Fruit fly (Drosophila melanogaster) whole organism, prepupa: ENCODE measurements around the gene Ir64a.

Experiments
- Blimp-1 ChIP-seq: fragments of 200-800 bp; sonication (Bioruptor generic); optimal IDR thresholded peaks from 3 replicates; lab custom pipeline; 2017; ENCODE audit warnings: missing biosample characterization, missing genetic modification characterization, mild to moderate bottlenecking, moderate library complexity, missing genetic modification reagents
- CG10631 ChIP-seq: fragments of 200-800 bp; sonication (Bioruptor generic); optimal IDR thresholded peaks from 2 replicates; lab custom pipeline; 2016; ENCODE audit warnings: missing biosample characterization, missing genetic modification characterization
- CG11294 ChIP-seq: fragments of 200-800 bp; sonication (Bioruptor generic); IDR thresholded peaks from 2 replicates; pipeline ENCODE4 v1.3.6; 2022; ENCODE audit warnings: missing biosample characterization, missing genetic modification characterization
- CG1621 ChIP-seq: fragments of 200-800 bp; sonication (Bioruptor generic); optimal IDR thresholded peaks from 3 replicates; lab custom pipeline; 2018; ENCODE audit warnings: missing biosample characterization, mild to moderate bottlenecking, missing genetic modification characterization
- CG16779 ChIP-seq: fragments of 200-800 bp; sonication (Bioruptor generic); optimal IDR thresholded peaks from 3 replicates; lab custom pipeline; 2017; ENCODE audit warnings: missing biosample characterization, mild to moderate bottlenecking, missing genetic modification characterization
- CG32006 ChIP-seq: fragments of 200-800 bp; sonication (Bioruptor generic); optimal IDR thresholded peaks from 3 replicates; lab custom pipeline; 2017; ENCODE audit warnings: missing biosample characterization, mild to moderate bottlenecking, missing genetic modification characterization
- CG34406 ChIP-seq: fragments of 200-800 bp; sonication (Bioruptor generic); optimal IDR thresholded peaks from 3 replicates; lab custom pipeline; 2016; ENCODE audit warnings: missing biosample characterization, missing genetic modification characterization
- CG6276 ChIP-seq: fragments of 200-800 bp; sonication (Bioruptor generic); optimal IDR thresholded peaks from 2 replicates; lab custom pipeline; 2017; ENCODE audit warnings: missing biosample characterization, mild to moderate bottlenecking, missing genetic modification characterization
- CG6792 ChIP-seq: fragments of 200-800 bp; sonication (Bioruptor generic); optimal IDR thresholded peaks from 3 replicates; lab custom pipeline; 2016; ENCODE audit warnings: missing biosample characterization, missing genetic modification characterization
- CG7368 ChIP-seq: fragments of 200-800 bp; sonication (Bioruptor generic); optimal IDR thresholded peaks from 3 replicates; lab custom pipeline; 2016; ENCODE audit warnings: missing biosample characterization, missing genetic modification characterization
- CG8319 ChIP-seq: fragments of 200-800 bp; sonication (Bioruptor generic); optimal IDR thresholded peaks from 3 replicates; lab custom pipeline; 2016; ENCODE audit warnings: missing biosample characterization, missing genetic modification characterization
- CG9139 ChIP-seq: fragments of 200-800 bp; sonication (Bioruptor generic); optimal IDR thresholded peaks from 3 replicates; lab custom pipeline; 2017; ENCODE audit warnings: missing biosample characterization, mild to moderate bottlenecking, missing genetic modification characterization
- Eip78C ChIP-seq: fragments of 200-800 bp; sonication (Bioruptor generic); peaks from one replicate; lab custom pipeline; 2016; ENCODE audit warnings: missing biosample characterization, missing genetic modification characterization
- Eip93F ChIP-seq: fragments of 200-800 bp; sonication (Bioruptor generic); optimal IDR thresholded peaks from 2 replicates; lab custom pipeline; 2016; ENCODE audit warnings: missing biosample characterization, mild to moderate bottlenecking, missing genetic modification characterization
- Ets21C ChIP-seq: fragments of 200-800 bp; sonication (Bioruptor generic); optimal IDR thresholded peaks from 3 replicates; lab custom pipeline; 2016; ENCODE audit warnings: missing biosample characterization, missing genetic modification characterization
- Gug ChIP-seq: fragments of 200-800 bp; sonication (Bioruptor generic); IDR thresholded peaks from 2 replicates; pipeline ENCODE4 v1.3.6; 2022; ENCODE audit warnings: missing biosample characterization, missing genetic modification characterization
- Lpt ChIP-seq: fragments of 200-800 bp; sonication (Bioruptor generic); optimal IDR thresholded peaks from 3 replicates; lab custom pipeline; 2016; ENCODE audit warnings: missing biosample characterization, missing genetic modification characterization
- OdsH ChIP-seq: fragments of 200-800 bp; sonication (Bioruptor generic); optimal IDR thresholded peaks from 3 replicates; lab custom pipeline; 2016; ENCODE audit warnings: missing biosample characterization, missing genetic modification characterization
- Sox102F ChIP-seq: fragments of 200-800 bp; sonication (Bioruptor generic); optimal IDR thresholded peaks from 2 replicates; lab custom pipeline; 2016; ENCODE audit warnings: missing biosample characterization, mild to moderate bottlenecking, missing genetic modification characterization
- Sox14 ChIP-seq: fragments of 200-800 bp; sonication (Bioruptor generic); optimal IDR thresholded peaks from 3 replicates; lab custom pipeline; 2016; ENCODE audit warnings: missing biosample characterization, missing genetic modification characterization
- achi ChIP-seq: fragments of 200-800 bp; sonication (Bioruptor generic); optimal IDR thresholded peaks from 3 replicates; lab custom pipeline; 2016; ENCODE audit warnings: missing biosample characterization, missing genetic modification characterization
- acj6 ChIP-seq: fragments of 200-800 bp; sonication (Bioruptor generic); optimal IDR thresholded peaks from 3 replicates; lab custom pipeline; 2016; ENCODE audit warnings: missing biosample characterization, missing genetic modification characterization
- dac ChIP-seq: fragments of 200-800 bp; sonication (Bioruptor generic); optimal IDR thresholded peaks from 2 replicates; lab custom pipeline; 2017; ENCODE audit warnings: missing biosample characterization, mild to moderate bottlenecking, missing genetic modification characterization
- dsx ChIP-seq: fragments of 200-800 bp; optimal IDR thresholded peaks from 3 replicates; lab custom pipeline; 2019; ENCODE audit warnings: missing biosample characterization, mild to moderate bottlenecking, missing genetic modification characterization, moderate library complexity; ENCODE audit not compliant: poor library complexity, severe bottlenecking
- eg ChIP-seq: fragments of 200-800 bp; sonication (Bioruptor generic); IDR thresholded peaks from 3 replicates; pipeline ENCODE4 v1.3.6; 2022; ENCODE audit warnings: missing biosample characterization, missing genetic modification characterization
- esn ChIP-seq: fragments of 200-800 bp; sonication (Bioruptor generic); optimal IDR thresholded peaks from 2 replicates; lab custom pipeline; 2016; ENCODE audit warnings: missing biosample characterization, mild to moderate bottlenecking, missing genetic modification characterization, moderate library complexity
- fd59A ChIP-seq: fragments of 200-800 bp; sonication (Bioruptor generic); optimal IDR thresholded peaks from 2 replicates; lab custom pipeline; 2017; ENCODE audit warnings: missing biosample characterization, mild to moderate bottlenecking, missing genetic modification characterization, missing genetic modification reagents
- fkh ChIP-seq: fragments of 200-800 bp; sonication (Bioruptor generic); optimal IDR thresholded peaks from 3 replicates; lab custom pipeline; 2017; ENCODE audit warnings: missing biosample characterization, mild to moderate bottlenecking, missing genetic modification characterization, moderate library complexity
- pdm3 ChIP-seq: fragments of 200-800 bp; sonication (Bioruptor generic); optimal IDR thresholded peaks from 3 replicates; lab custom pipeline; 2016; ENCODE audit warnings: missing biosample characterization, missing genetic modification characterization
- spab ChIP-seq: fragments of 200-800 bp; sonication (Bioruptor generic); optimal IDR thresholded peaks from 2 replicates; lab custom pipeline; 2017; ENCODE audit warnings: missing biosample characterization, mild to moderate bottlenecking, missing genetic modification characterization, missing genetic modification reagents
- ss ChIP-seq, 2 experiments: fragments of 200-800 bp; sonication (Bioruptor generic); optimal IDR thresholded peaks; 2 replicates in 1 of 2; 3 replicates in 1 of 2; lab custom pipeline; 2017 to 2018; ENCODE audit warnings: mild to moderate bottlenecking in 2 of 2, missing biosample characterization in 2 of 2, missing genetic modification characterization in 2 of 2, moderate library complexity in 1 of 2
- svp ChIP-seq: fragments of 200-800 bp; sonication (Bioruptor generic); peaks from one replicate; lab custom pipeline; 2016; ENCODE audit warnings: missing biosample characterization, missing genetic modification characterization
- topi ChIP-seq: fragments of 200-800 bp; sonication (Bioruptor generic); optimal IDR thresholded peaks from 3 replicates; lab custom pipeline; 2016; ENCODE audit warnings: missing biosample characterization, missing genetic modification characterization

Ir64a gene

DNA sequence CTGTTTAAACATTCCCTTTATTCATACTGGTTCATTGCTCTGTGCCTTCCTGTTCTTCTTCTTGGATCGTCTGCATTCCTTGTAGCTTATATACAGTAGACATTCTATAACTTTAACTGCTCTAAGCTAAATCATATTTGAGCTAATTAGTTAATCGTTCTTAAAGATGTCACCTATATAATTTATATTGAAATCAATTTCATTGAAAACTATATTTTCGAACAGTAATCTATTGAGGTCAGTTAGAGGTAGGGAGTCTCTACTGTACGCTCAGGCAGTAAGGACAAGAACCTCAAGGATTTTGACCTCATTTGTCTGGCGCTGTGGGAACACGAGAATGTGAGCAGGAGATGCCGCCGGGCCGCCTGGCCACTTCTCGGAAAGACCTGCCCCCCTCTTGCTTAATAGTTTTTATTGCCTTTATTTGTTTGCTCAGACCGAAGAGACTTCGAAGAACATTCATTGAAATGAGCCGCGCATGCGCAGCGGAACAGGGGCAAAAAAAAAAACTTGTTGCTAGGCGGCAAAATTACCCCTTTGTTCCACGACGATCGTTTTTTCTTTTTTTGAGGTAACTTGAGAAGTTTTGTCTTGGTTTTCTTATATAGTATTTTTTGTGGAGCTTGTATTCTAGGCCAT lies 29.8 kb downstream of the Ir64a start (continued):
- TF ChIP-seq Eip93F: no peak
- TF ChIP-seq CG32006: peak; percentile 25
- peak; percentile 61 for TF ChIP-seq CG34406 (GFP tag; lab: Kevin White, UChicago)
- TF ChIP-seq CG10631 (GFP tag; lab: Kevin White, UChicago): peak; percentile 86
- TF ChIP-seq Blimp-1 (GFP tag; lab: Kevin White, UChicago): no peak
- TF ChIP-seq eg: no peak
- peak; percentile 62 for TF ChIP-seq topi (GFP tag; lab: Kevin White, UChicago)
- peak; percentile 70 for TF ChIP-seq CG9139 (GFP tag; lab: Kevin White, UChicago)
- peak; percentile 78 for TF ChIP-seq OdsH
- TF ChIP-seq, all 60 proteins: peak for 48

DNA sequence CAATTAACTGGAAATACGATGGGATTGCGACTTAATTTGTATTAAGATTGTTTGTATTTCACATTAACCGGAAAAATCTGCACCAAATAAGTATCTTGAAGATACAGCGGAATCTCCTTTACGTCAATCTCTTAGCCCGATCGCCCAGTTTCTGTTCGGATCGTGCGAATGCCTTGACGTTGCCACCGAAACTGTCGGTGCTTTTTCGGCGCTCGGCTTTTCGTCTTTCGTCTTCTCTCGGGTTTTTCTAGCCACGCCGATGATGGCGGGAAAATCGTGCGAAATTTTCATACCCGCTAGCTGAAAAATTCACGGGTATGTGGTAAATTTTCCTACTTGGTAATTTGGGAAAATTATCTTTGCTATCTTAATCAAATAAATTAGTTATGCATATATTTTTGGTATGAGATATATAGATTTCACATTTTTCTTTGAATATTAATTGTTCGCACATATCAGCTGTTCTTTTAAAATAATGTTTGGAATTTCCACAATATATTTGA lies 31.2 kb downstream of the Ir64a start:
- TF ChIP-seq Sox102F (no peak), Eip78C (GFP tag; lab: Kevin White, UChicago) (peak; percentile 53), Gug (GFP tag; lab: Robert Waterston, UW) (no peak)

DNA sequence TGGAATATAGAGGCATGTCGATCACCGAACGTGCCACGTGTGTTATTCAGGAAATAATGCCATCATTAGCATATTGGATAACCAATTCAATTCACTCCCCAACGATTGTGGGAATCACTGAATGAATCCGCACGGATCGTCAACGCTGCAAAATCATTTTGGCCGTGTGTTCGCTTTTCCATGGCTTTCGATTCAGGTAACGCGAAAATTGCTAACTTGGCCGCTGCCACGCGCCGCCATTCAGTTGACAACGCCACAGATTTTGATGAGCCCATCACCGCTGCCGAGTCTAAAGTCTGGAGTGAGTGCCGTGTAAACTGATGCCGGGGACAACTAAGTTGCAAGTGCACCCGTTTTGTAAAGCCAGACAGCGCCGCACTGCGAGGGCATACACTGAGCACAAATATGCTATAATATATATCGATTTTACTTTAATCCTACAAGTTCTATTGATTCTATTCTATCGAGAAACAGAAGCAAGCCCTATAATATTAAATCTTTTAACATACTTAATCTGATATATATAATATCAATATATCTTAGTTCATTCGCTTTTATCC lies 32.8 kb downstream of the Ir64a start:
- TF ChIP-seq pdm3 (GFP tag; lab: Kevin White, UChicago): no peak
- TF ChIP-seq achi (GFP tag; lab: Kevin White, UChicago): peak; percentile 26
- no peak for TF ChIP-seq spab
- peak; percentile 39 for TF ChIP-seq CG10631 (GFP tag; lab: Kevin White, UChicago)
- TF ChIP-seq dsx: peak; percentile 80
- TF ChIP-seq svp (GFP tag; lab: Kevin White, UChicago): peak; percentile 36
- no peak for TF ChIP-seq topi (GFP tag; lab: Kevin White, UChicago)
- no peak for TF ChIP-seq CG11294 (GFP tag; lab: Robert Waterston, UW)
- peak; percentile 21 for TF ChIP-seq fd59A
- TF ChIP-seq Sox14 (GFP tag; lab: Kevin White, UChicago): no peak
- TF ChIP-seq OdsH: peak; percentile 9
- no peak for TF ChIP-seq Sox102F
- TF ChIP-seq CG6792 (GFP tag; lab: Kevin White, UChicago): no peak
- TF ChIP-seq CG7368: no peak
- peak; percentile 77 for TF ChIP-seq Eip78C (GFP tag; lab: Kevin White, UChicago)
- no peak for TF ChIP-seq CG6276
- peak; percentile 2 for TF ChIP-seq acj6
- TF ChIP-seq CG16779 (tag; lab: Kevin White, UChicago): no peak
- no peak for TF ChIP-seq Gug (GFP tag; lab: Robert Waterston, UW)
- TF ChIP-seq Ets21C (GFP tag; lab: Kevin White, UChicago): no peak
- no peak for TF ChIP-seq esn (GFP tag; lab: Kevin White, UChicago)
- TF ChIP-seq ss (GFP tag; optimal IDR thresholded peaks at IDR 0.05; lab: Kevin White, UChicago): no peak
- no peak for TF ChIP-seq CG8319 (GFP tag; lab: Kevin White, UChicago)
- no peak for TF ChIP-seq CG1621 (tag; lab: Kevin White, UChicago)
- peak; percentile 1 for TF ChIP-seq Lpt
- no peak for TF ChIP-seq dac (GFP tag; lab: Kevin White, UChicago)

DNA sequence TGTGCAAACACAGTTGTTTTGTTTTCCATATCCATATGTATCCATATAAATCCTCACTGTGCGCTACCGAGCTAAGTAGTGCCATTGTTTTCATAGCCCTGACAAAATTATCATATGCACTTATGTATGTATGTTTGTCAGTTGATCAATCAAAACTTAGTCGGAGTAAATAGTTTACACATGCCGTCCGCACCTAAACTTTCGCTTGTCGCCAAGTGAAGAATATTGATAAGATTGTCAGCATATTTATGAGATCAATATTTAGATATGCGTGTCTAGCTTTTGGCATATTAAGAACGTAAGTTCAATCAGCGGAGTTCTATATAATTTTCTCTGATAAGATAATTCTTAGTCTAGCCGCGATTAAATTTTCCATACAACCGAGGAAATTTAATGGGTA lies 33.6 kb downstream of the Ir64a start:
- TF ChIP-seq svp (GFP tag; lab: Kevin White, UChicago) (peak; percentile 2), CG34406 (GFP tag; lab: Kevin White, UChicago) (no peak), fkh (peak; percentile 65)
